Fruit fly (Drosophila melanogaster): ENCODE data around the gene Tango4.

dm6 chrX:12050292-12050691 lies 29.4 kb downstream of the Tango4 start:
- TF ChIP-seq Eip75B (GFP tag; optimal IDR thresholded peaks at IDR 0.05) = no peak
- no peak for TF ChIP-seq lz (GFP tag; optimal IDR thresholded peaks at IDR 0.05)
- TF ChIP-seq Sox15 (GFP tag; optimal IDR thresholded peaks at IDR 0.05) = no peak
- TF ChIP-seq eg (GFP tag; IDR thresholded peaks at IDR 0.05) = no peak
- TF ChIP-seq CG32006 (GFP tag; optimal IDR thresholded peaks at IDR 0.05) = no peak
- no peak for TF ChIP-seq Sox102F (GFP tag; optimal IDR thresholded peaks at IDR 0.05)
- TF ChIP-seq CG6854 (GFP tag; optimal IDR thresholded peaks at IDR 0.05) = no peak
